Worm (Caenorhabditis elegans) whole organism, L4 larva: Measurements from ENCODE around the gene F07F6.4.

ENCODE experiments used
- F37D6.2 ChIP-seq: sonication (generic microtip); optimal IDR thresholded peaks from 2 replicates; lab custom pipeline; 2016; ENCODE audit warnings: mild to moderate bottlenecking, missing genetic modification characterization, missing compliant biosample characterization
- F44E2.7 ChIP-seq: fragments of 200-800 bp; sonication (Bioruptor generic); IDR thresholded peaks from 2 replicates; pipeline ENCODE4 v2.1.2; 2022; ENCODE audit warnings: missing genetic modification characterization, missing compliant biosample characterization
- R02D3.7 ChIP-seq: fragments of 150-350 bp; sonication (generic microtip); optimal IDR thresholded peaks from 3 replicates; lab custom pipeline; 2014; ENCODE audit warnings: missing biosample characterization, missing genetic modification characterization
- T26A8.4 ChIP-seq: fragments of 200-800 bp; sonication (Bioruptor generic); IDR thresholded peaks from 2 replicates; pipeline ENCODE4 v1.3.6; 2022; ENCODE audit warnings: missing genetic modification characterization, missing compliant biosample characterization
- Y105C5A.15 ChIP-seq: fragments of 200-800 bp; sonication (Bioruptor generic); IDR thresholded peaks from 2 replicates; pipeline ENCODE4 v1.3.6; 2022; ENCODE audit warnings: missing genetic modification characterization, missing compliant biosample characterization
- Y5F2A.4 ChIP-seq: fragments of 200-800 bp; sonication (Bioruptor generic); optimal IDR thresholded peaks from 2 replicates; lab custom pipeline; 2018; ENCODE audit warnings: mild to moderate bottlenecking, missing genetic modification characterization, missing compliant biosample characterization
- aha-1 ChIP-seq: fragments of 150-350 bp; peaks from one replicate; lab custom pipeline; 2014; ENCODE audit warnings: missing biosample characterization, missing genetic modification characterization
- aly-2 ChIP-seq: sonication (generic microtip); optimal IDR thresholded peaks from 2 replicates; lab custom pipeline; 2018; ENCODE audit warnings: missing biosample characterization, missing genetic modification characterization
- ama-1 ChIP-seq: fragments of 150-350 bp; optimal IDR thresholded peaks from 2 replicates; lab custom pipeline; 2014; ENCODE audit warnings: inconsistent platforms, mixed read lengths
- ceh-32 ChIP-seq: sonication (generic microtip); optimal IDR thresholded peaks from 2 replicates; lab custom pipeline; 2016; ENCODE audit warnings: mild to moderate bottlenecking, missing genetic modification characterization, missing compliant biosample characterization; ENCODE audit not compliant: poor library complexity
- ctbp-1 ChIP-seq: fragments of 200-800 bp; sonication (Bioruptor generic); IDR thresholded peaks from 2 replicates; pipeline ENCODE4 v1.3.6; 2022; ENCODE audit warnings: missing genetic modification reagents, missing genetic modification characterization, missing compliant biosample characterization
- daf-8 ChIP-seq: fragments of 200-800 bp; sonication (Bioruptor generic); IDR thresholded peaks from 2 replicates; pipeline ENCODE4 v1.3.6; 2022; ENCODE audit warnings: missing genetic modification characterization, missing compliant biosample characterization
- dmd-6 ChIP-seq: fragments of 200-800 bp; sonication (Bioruptor generic); IDR thresholded peaks from 2 replicates; pipeline ENCODE4 v1.3.6; 2022; ENCODE audit warnings: missing genetic modification reagents, missing genetic modification characterization, missing compliant biosample characterization
- dmd-9 ChIP-seq: fragments of 200-800 bp; sonication (Bioruptor generic); IDR thresholded peaks from 2 replicates; pipeline ENCODE4 v1.3.6; 2022; ENCODE audit warnings: missing genetic modification reagents, missing genetic modification characterization, missing compliant biosample characterization
- dpl-1 ChIP-seq: fragments of 150-350 bp; optimal IDR thresholded peaks from 2 replicates; lab custom pipeline; 2014; ENCODE audit warnings: missing biosample characterization, missing genetic modification reagents, missing genetic modification characterization
- dve-1 ChIP-seq: sonication (generic microtip); optimal IDR thresholded peaks from 2 replicates; lab custom pipeline; 2017; ENCODE audit warnings: antibody characterized with exemption, mild to moderate bottlenecking, missing genetic modification characterization, missing compliant biosample characterization; ENCODE audit not compliant: insufficient read depth
- egl-27 ChIP-seq: sonication (generic microtip); optimal IDR thresholded peaks from 3 replicates; lab custom pipeline; 2017; ENCODE audit warnings: missing biosample characterization, missing genetic modification reagents, missing genetic modification characterization
- gei-8 ChIP-seq: fragments of 200-800 bp; sonication (Bioruptor generic); optimal IDR thresholded peaks from 2 replicates; lab custom pipeline; 2018; ENCODE audit warnings: mild to moderate bottlenecking, missing genetic modification characterization, missing compliant biosample characterization
- hlh-11 ChIP-seq: fragments of 200-800 bp; sonication (Bioruptor generic); optimal IDR thresholded peaks from 2 replicates; lab custom pipeline; 2018; ENCODE audit warnings: mild to moderate bottlenecking, missing genetic modification characterization, missing compliant biosample characterization
- hlh-30 ChIP-seq: sonication (generic microtip); optimal IDR thresholded peaks from 2 replicates; lab custom pipeline; 2017; ENCODE audit warnings: antibody characterized with exemption, mild to moderate bottlenecking, missing genetic modification characterization, missing compliant biosample characterization; ENCODE audit not compliant: insufficient read depth
- jun-1 ChIP-seq: fragments of 150-350 bp; optimal IDR thresholded peaks from 2 replicates; lab custom pipeline; 2014; ENCODE audit warnings: missing biosample characterization, missing genetic modification reagents, missing genetic modification characterization
- lim-7 ChIP-seq: fragments of 200-800 bp; sonication (Bioruptor generic); IDR thresholded peaks from 2 replicates; pipeline ENCODE4 v1.3.6; 2022; ENCODE audit warnings: missing genetic modification characterization, missing compliant biosample characterization
- madf-9 ChIP-seq: fragments of 200-800 bp; sonication (Bioruptor generic); conservative IDR thresholded peaks from 2 replicates; pipeline ENCODE4 v1.3.6; 2022; ENCODE audit warnings: missing genetic modification reagents, missing genetic modification characterization, missing compliant biosample characterization
- mes-2 ChIP-seq: sonication (generic microtip); optimal IDR thresholded peaks from 2 replicates; lab custom pipeline; 2016; ENCODE audit warnings: missing genotype, mild to moderate bottlenecking, missing genetic modification characterization, missing compliant biosample characterization; ENCODE audit not compliant: poor library complexity, severe bottlenecking
- mxl-2 ChIP-seq: fragments of 200-800 bp; sonication (Bioruptor generic); conservative IDR thresholded peaks from 2 replicates; pipeline ENCODE4 v1.3.6; 2022; ENCODE audit warnings: missing genetic modification reagents, missing genetic modification characterization, missing compliant biosample characterization
- mxl-3 ChIP-seq: fragments of 200-800 bp; sonication (Bioruptor generic); optimal IDR thresholded peaks from 2 replicates; lab custom pipeline; 2018; ENCODE audit warnings: mild to moderate bottlenecking, missing genetic modification characterization, missing compliant biosample characterization
- nhr-10 ChIP-seq: fragments of 150-350 bp; optimal IDR thresholded peaks from 2 replicates; lab custom pipeline; 2014; ENCODE audit warnings: missing biosample characterization, missing genetic modification characterization
- nhr-11 ChIP-seq: fragments of 150-350 bp; optimal IDR thresholded peaks from 2 replicates; lab custom pipeline; 2014; ENCODE audit warnings: missing biosample characterization, missing genetic modification characterization
- nhr-237 ChIP-seq: sonication (generic microtip); optimal IDR thresholded peaks from 2 replicates; lab custom pipeline; 2017; ENCODE audit warnings: missing biosample characterization, missing genetic modification characterization
- nhr-25 ChIP-seq: sonication (generic microtip); optimal IDR thresholded peaks from 2 replicates; lab custom pipeline; 2017; ENCODE audit warnings: missing genetic modification characterization, mild to moderate bottlenecking, missing compliant biosample characterization, antibody characterized with exemption, moderate library complexity, borderline replicate concordance; ENCODE audit not compliant: insufficient read depth
- nhr-42 ChIP-seq: fragments of 200-800 bp; sonication (Bioruptor generic); IDR thresholded peaks from 2 replicates; pipeline ENCODE4 v1.3.6; 2022; ENCODE audit warnings: missing genetic modification characterization, missing compliant biosample characterization
- nhr-48 ChIP-seq: sonication (generic microtip); optimal IDR thresholded peaks from 2 replicates; lab custom pipeline; 2016; ENCODE audit warnings: mild to moderate bottlenecking, missing genetic modification characterization, missing compliant biosample characterization
- nhr-6 ChIP-seq: fragments of 150-350 bp; optimal IDR thresholded peaks from 2 replicates; lab custom pipeline; 2014; ENCODE audit warnings: missing biosample characterization, missing genetic modification characterization
- nhr-77 ChIP-seq: fragments of 150-350 bp; optimal IDR thresholded peaks from 2 replicates; lab custom pipeline; 2014; ENCODE audit warnings: missing biosample characterization, missing genetic modification characterization
- php-3 ChIP-seq: fragments of 200-800 bp; sonication (Bioruptor generic); IDR thresholded peaks from 2 replicates; pipeline ENCODE4 v1.3.6; 2022; ENCODE audit warnings: missing genetic modification reagents, missing genetic modification characterization, missing compliant biosample characterization
- rbr-2 ChIP-seq: sonication (generic microtip); optimal IDR thresholded peaks from 2 replicates; lab custom pipeline; 2016; ENCODE audit warnings: missing genotype, missing genetic modification characterization, missing compliant biosample characterization
- saeg-2 ChIP-seq: fragments of 200-800 bp; sonication (Bioruptor generic); IDR thresholded peaks from 2 replicates; pipeline ENCODE4 v1.3.6; 2022; ENCODE audit warnings: missing genetic modification reagents, missing genetic modification characterization, missing compliant biosample characterization
- sdz-12 ChIP-seq: fragments of 200-800 bp; sonication (Bioruptor generic); optimal IDR thresholded peaks from 2 replicates; lab custom pipeline; 2018; ENCODE audit warnings: mild to moderate bottlenecking, missing genetic modification characterization, missing compliant biosample characterization
- set-16 ChIP-seq: fragments of 200-800 bp; sonication (Bioruptor generic); IDR thresholded peaks from 2 replicates; pipeline ENCODE4 v1.3.6; 2022; ENCODE audit warnings: missing genetic modification reagents, missing genetic modification characterization, missing compliant biosample characterization
- snpc-1.2 ChIP-seq: fragments of 200-800 bp; sonication (Bioruptor generic); IDR thresholded peaks from 2 replicates; pipeline ENCODE4 v1.3.6; 2022; ENCODE audit warnings: missing genetic modification reagents, missing genetic modification characterization, missing compliant biosample characterization
- snpc-4 ChIP-seq: fragments of 150-350 bp; optimal IDR thresholded peaks from 2 replicates; lab custom pipeline; 2014; ENCODE audit warnings: missing biosample characterization, missing genetic modification characterization
- tra-1 ChIP-seq: fragments of 200-800 bp; sonication (Bioruptor generic); IDR thresholded peaks from 2 replicates; pipeline ENCODE4 v1.3.6; 2022; ENCODE audit warnings: missing genetic modification reagents, missing genetic modification characterization, missing compliant biosample characterization
- unc-130 ChIP-seq: sonication (generic microtip); optimal IDR thresholded peaks from 2 replicates; lab custom pipeline; 2016; ENCODE audit warnings: missing genetic modification reagents, missing genetic modification characterization, missing compliant biosample characterization
- unc-39 ChIP-seq: sonication (generic microtip); optimal IDR thresholded peaks from 2 replicates; lab custom pipeline; 2017; ENCODE audit warnings: missing biosample characterization, missing genetic modification characterization
- unc-62 ChIP-seq, 3 experiments: fragments of 150-350 bp in 1 of 3; sonication (generic microtip); optimal IDR thresholded peaks in 2 of 3; peaks in 1 of 3; 1 replicate in 1 of 3; 2 replicates in 2 of 3; lab custom pipeline; 2014 to 2017; ENCODE audit warnings: missing biosample characterization in 3 of 3, missing genetic modification characterization in 3 of 3, missing genetic modification reagents in 3 of 3, missing genotype in 1 of 3
- zag-1 ChIP-seq: fragments of 150-350 bp; optimal IDR thresholded peaks from 2 replicates; lab custom pipeline; 2014; ENCODE audit warnings: missing biosample characterization, missing genetic modification characterization
- zfp-2 ChIP-seq: sonication (generic microtip); optimal IDR thresholded peaks from 2 replicates; lab custom pipeline; 2016; ENCODE audit warnings: mild to moderate bottlenecking, missing genetic modification characterization, missing compliant biosample characterization
- zip-11 ChIP-seq: fragments of 200-800 bp; sonication (Bioruptor generic); IDR thresholded peaks from 2 replicates; pipeline ENCODE4 v1.3.6; 2022; ENCODE audit warnings: missing genetic modification characterization, missing compliant biosample characterization
- zip-2 ChIP-seq: fragments of 150-350 bp; optimal IDR thresholded peaks from 2 replicates; lab custom pipeline; 2014; ENCODE audit warnings: missing biosample characterization, missing genetic modification characterization
- ztf-11 ChIP-seq: fragments of 150-350 bp; optimal IDR thresholded peaks from 2 replicates; lab custom pipeline; 2014; ENCODE audit warnings: missing biosample characterization, missing genetic modification characterization
- ztf-7 ChIP-seq: fragments of 150-350 bp; optimal IDR thresholded peaks from 2 replicates; lab custom pipeline; 2014; ENCODE audit warnings: missing biosample characterization, missing genetic modification characterization

Gene F07F6.4

DNA sequence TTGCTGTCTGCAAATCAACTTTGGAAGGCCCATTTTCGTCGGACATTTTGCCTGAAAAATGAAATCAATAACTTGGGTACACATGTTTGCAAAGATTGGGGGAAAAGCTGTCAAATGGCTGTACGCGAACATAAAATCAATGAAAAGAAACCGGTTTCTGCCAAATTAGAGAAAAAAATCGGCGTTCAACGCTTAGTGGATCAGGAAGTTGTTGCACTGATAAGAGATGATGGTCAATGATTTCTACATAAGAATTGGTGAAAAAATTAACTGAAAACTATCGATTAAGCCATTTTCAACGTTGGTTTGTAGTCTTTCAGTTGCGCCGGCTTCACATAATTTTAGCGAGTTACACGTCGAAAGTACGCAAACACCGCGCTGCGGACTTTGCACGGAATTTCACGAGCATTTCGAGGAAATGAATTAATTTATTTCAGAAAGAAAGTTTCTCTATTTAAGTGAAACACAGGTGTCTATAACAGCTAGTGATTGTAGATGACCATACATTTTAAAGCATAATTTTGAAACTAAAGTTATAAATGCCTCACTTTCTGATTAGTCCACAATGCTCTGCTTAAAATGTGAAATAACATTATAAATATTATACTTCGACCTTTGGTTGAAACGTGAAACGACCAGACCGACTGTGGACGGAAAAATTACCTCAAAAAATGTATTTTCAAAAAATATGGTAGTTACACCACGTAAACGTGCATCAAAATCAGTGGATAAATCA lies at the start of gene F07F6.4, which contains the start of gene F07F6.2:
TSS of gene F07F6.4 (minus strand) at position 51 of the 736 bp plus-strand sequence.
TSS of gene F07F6.2 (plus strand) at position 686 of the 736 bp plus-strand sequence.
- TF ChIP-seq zfp-2 (tag; lab: Kevin White, UChicago), result no peak
- TF ChIP-seq set-16 (GFP tag; lab: Robert Waterston, UW), result no peak
- no peak for TF ChIP-seq nhr-237 (tag; lab: Kevin White, UChicago)
- TF ChIP-seq jun-1, result no peak
- TF ChIP-seq F44E2.7 (GFP tag; lab: Robert Waterston, UW), result no peak
- no peak for TF ChIP-seq lim-7
- no peak for TF ChIP-seq zip-2 (tag; lab: Kevin White, UChicago)
- TF ChIP-seq unc-39 (tag; lab: Kevin White, UChicago), result no peak
- no peak for TF ChIP-seq daf-8 (GFP tag; lab: Robert Waterston, UW)
- TF ChIP-seq rbr-2, result no peak
- TF ChIP-seq nhr-11 (tag; lab: Kevin White, UChicago), result no peak
- no peak for TF ChIP-seq egl-27
- TF ChIP-seq dpl-1, result peak; percentile 59
- TF ChIP-seq hlh-30 (tag; lab: Kevin White, UChicago), result no peak
- TF ChIP-seq mxl-2 (GFP tag; lab: Robert Waterston, UW), result no peak
- TF ChIP-seq dmd-6 (GFP tag; lab: Robert Waterston, UW), result no peak
- TF ChIP-seq Y5F2A.4 (GFP tag; lab: Kevin White, UChicago), result no peak
- TF ChIP-seq R02D3.7, result no peak
- no peak for TF ChIP-seq F37D6.2 (tag; lab: Kevin White, UChicago)
- TF ChIP-seq nhr-25, result no peak
- TF ChIP-seq hlh-11 (tag; lab: Kevin White, UChicago), result no peak
- TF ChIP-seq ztf-7, result no peak
- peak; percentile 7 for TF ChIP-seq mxl-3 (GFP tag; lab: Kevin White, UChicago)
- peak; percentile 90 for TF ChIP-seq aha-1 (tag; lab: Kevin White, UChicago)
- no peak for TF ChIP-seq ama-1 (lab: Kevin White, UChicago)
- TF ChIP-seq aly-2 (tag; lab: Kevin White, UChicago), result no peak
- no peak for TF ChIP-seq ceh-32
- TF ChIP-seq php-3 (GFP tag; lab: Robert Waterston, UW), result no peak
- no peak for TF ChIP-seq T26A8.4 (GFP tag; lab: Robert Waterston, UW)
- TF ChIP-seq dmd-9 (GFP tag; lab: Robert Waterston, UW), result no peak
- no peak for TF ChIP-seq snpc-4 (tag; lab: Kevin White, UChicago)
- TF ChIP-seq zip-11 (GFP tag; lab: Robert Waterston, UW), result no peak
- TF ChIP-seq gei-8, result no peak
- TF ChIP-seq nhr-77 (tag; lab: Kevin White, UChicago), result no peak
- TF ChIP-seq saeg-2 (GFP tag; lab: Robert Waterston, UW), result no peak
- peak; percentile 68 for TF ChIP-seq mes-2
- no peak for TF ChIP-seq madf-9
- peak; percentile 15 for TF ChIP-seq nhr-6 (tag; lab: Kevin White, UChicago)
- TF ChIP-seq unc-62 (GFP tag; optimal IDR thresholded peaks at IDR 0.05 in 1 of 2; lab: Kevin White, UChicago), result no peak
- TF ChIP-seq unc-62 (tag; optimal IDR thresholded peaks at IDR 0.05; lab: Kevin White, UChicago), result no peak
- no peak for TF ChIP-seq tra-1
- no peak for TF ChIP-seq unc-130
- no peak for TF ChIP-seq snpc-1.2 (GFP tag; lab: Robert Waterston, UW)
- TF ChIP-seq nhr-10, result no peak
- peak; percentile 39 for TF ChIP-seq dve-1 (tag; lab: Kevin White, UChicago)
- no peak for TF ChIP-seq ztf-11 (tag; lab: Kevin White, UChicago)
- no peak for TF ChIP-seq nhr-42 (GFP tag; lab: Robert Waterston, UW)
- TF ChIP-seq ctbp-1 (GFP tag; lab: Robert Waterston, UW), result no peak
- TF ChIP-seq nhr-48, result no peak
- TF ChIP-seq Y105C5A.15 (GFP tag; lab: Robert Waterston, UW), result no peak
- TF ChIP-seq zag-1 (tag; lab: Kevin White, UChicago), result no peak
- TF ChIP-seq sdz-12, result no peak
